Worm (Caenorhabditis elegans) whole organism, late embryonic: ENCODE measurements around the gene H40L08.7.

ENCODE experiments used
- F13H6.1 ChIP-seq: sonication (generic microtip); optimal IDR thresholded peaks from 2 replicates; lab custom pipeline; 2016; ENCODE audit warnings: missing genetic modification characterization, missing compliant biosample characterization
- ama-1 ChIP-seq: fragments of 150-350 bp; optimal IDR thresholded peaks from 2 replicates; lab custom pipeline; 2014
- ceh-14 ChIP-seq: sonication (generic microtip); optimal IDR thresholded peaks from 2 replicates; lab custom pipeline; 2016; ENCODE audit warnings: missing genotype, missing genetic modification characterization, missing compliant biosample characterization
- ceh-2 ChIP-seq: sonication (generic microtip); optimal IDR thresholded peaks from 2 replicates; lab custom pipeline; 2016; ENCODE audit warnings: missing genotype, missing genetic modification characterization, missing compliant biosample characterization
- ceh-45 ChIP-seq: fragments of 200-800 bp; sonication (Bioruptor generic); IDR thresholded peaks from 2 replicates; pipeline ENCODE4 v1.3.6; 2022; ENCODE audit warnings: missing genetic modification reagents, missing genetic modification characterization, missing compliant biosample characterization
- ceh-6 ChIP-seq: fragments of 200-800 bp; sonication (Bioruptor generic); optimal IDR thresholded peaks from 2 replicates; lab custom pipeline; 2018; ENCODE audit warnings: mild to moderate bottlenecking, missing genetic modification characterization, missing compliant biosample characterization
- che-1 ChIP-seq: sonication (generic microtip); optimal IDR thresholded peaks from 2 replicates; lab custom pipeline; 2016; ENCODE audit warnings: mild to moderate bottlenecking, missing genetic modification characterization, missing compliant biosample characterization
- dve-1 ChIP-seq: sonication (generic microtip); optimal IDR thresholded peaks from 2 replicates; lab custom pipeline; 2017; ENCODE audit warnings: antibody characterized with exemption, mild to moderate bottlenecking, missing genetic modification characterization, missing compliant biosample characterization
- fkh-6 ChIP-seq: sonication (generic microtip); optimal IDR thresholded peaks from 2 replicates; lab custom pipeline; 2016; ENCODE audit warnings: missing genetic modification characterization, missing compliant biosample characterization
- gmeb-2 ChIP-seq: sonication (generic microtip); optimal IDR thresholded peaks from 2 replicates; lab custom pipeline; 2016; ENCODE audit warnings: missing genetic modification characterization, inconsistent platforms, missing compliant biosample characterization
- hlh-13 ChIP-seq: fragments of 200-800 bp; sonication (Bioruptor generic); optimal IDR thresholded peaks from 2 replicates; lab custom pipeline; 2018; ENCODE audit warnings: mild to moderate bottlenecking, missing genetic modification characterization, missing compliant biosample characterization
- hlh-8 ChIP-seq: sonication (generic microtip); optimal IDR thresholded peaks from 2 replicates; lab custom pipeline; 2016; ENCODE audit warnings: missing genotype, missing genetic modification characterization, missing compliant biosample characterization
- lim-6 ChIP-seq: sonication (generic microtip); optimal IDR thresholded peaks from 2 replicates; lab custom pipeline; 2016; ENCODE audit warnings: missing genetic modification characterization, missing compliant biosample characterization
- lin-11 ChIP-seq: fragments of 200-800 bp; sonication (Bioruptor generic); optimal IDR thresholded peaks from 2 replicates; lab custom pipeline; 2018; ENCODE audit warnings: mild to moderate bottlenecking, missing genetic modification characterization, missing compliant biosample characterization
- mec-3 ChIP-seq: sonication (generic microtip); optimal IDR thresholded peaks from 2 replicates; lab custom pipeline; 2016; ENCODE audit warnings: borderline replicate concordance, missing genetic modification characterization, missing compliant biosample characterization
- nfya-1 ChIP-seq: sonication (generic microtip); optimal IDR thresholded peaks from 2 replicates; lab custom pipeline; 2017; ENCODE audit warnings: missing genetic modification characterization, mild to moderate bottlenecking, missing compliant biosample characterization, antibody characterized with exemption, moderate library complexity
- nhr-11 ChIP-seq: fragments of 150-350 bp; optimal IDR thresholded peaks from 2 replicates; lab custom pipeline; 2014; ENCODE audit warnings: missing biosample characterization, missing genetic modification characterization
- nhr-232 ChIP-seq: sonication (generic microtip); optimal IDR thresholded peaks from 2 replicates; lab custom pipeline; 2016; ENCODE audit warnings: missing genetic modification characterization, missing compliant biosample characterization
- odd-2 ChIP-seq: sonication (generic microtip); optimal IDR thresholded peaks from 2 replicates; lab custom pipeline; 2017; ENCODE audit warnings: antibody characterized with exemption, mild to moderate bottlenecking, missing genetic modification characterization, missing compliant biosample characterization
- pag-3 ChIP-seq: sonication (generic microtip); optimal IDR thresholded peaks from 2 replicates; lab custom pipeline; 2016; ENCODE audit warnings: missing compliant biosample characterization, missing genetic modification characterization, borderline replicate concordance
- pat-9 ChIP-seq: fragments of 200-800 bp; sonication (Bioruptor generic); optimal IDR thresholded peaks from 2 replicates; lab custom pipeline; 2018; ENCODE audit warnings: mild to moderate bottlenecking, missing genetic modification characterization, moderate library complexity, missing compliant biosample characterization
- pha-2 ChIP-seq: sonication (generic microtip); optimal IDR thresholded peaks from 2 replicates; lab custom pipeline; 2017; ENCODE audit warnings: mild to moderate bottlenecking, missing genetic modification characterization, missing compliant biosample characterization
- pqm-1 ChIP-seq: sonication (generic microtip); optimal IDR thresholded peaks from 2 replicates; lab custom pipeline; 2016; ENCODE audit warnings: missing genetic modification characterization, missing compliant biosample characterization
- pros-1 ChIP-seq: fragments of 150-350 bp; optimal IDR thresholded peaks from 2 replicates; lab custom pipeline; 2014; ENCODE audit warnings: missing biosample characterization, missing genetic modification reagents, missing genetic modification characterization
- ref-2 ChIP-seq: sonication (generic microtip); optimal IDR thresholded peaks from 2 replicates; lab custom pipeline; 2016; ENCODE audit warnings: missing genetic modification characterization, missing compliant biosample characterization
- rnt-1 ChIP-seq: sonication (generic microtip); optimal IDR thresholded peaks from 2 replicates; lab custom pipeline; 2016; ENCODE audit warnings: missing genetic modification characterization, missing compliant biosample characterization
- syd-9 ChIP-seq: sonication (generic microtip); optimal IDR thresholded peaks from 2 replicates; lab custom pipeline; 2016; ENCODE audit warnings: mild to moderate bottlenecking, missing genetic modification characterization, moderate library complexity, missing compliant biosample characterization
- tbx-2 ChIP-seq: sonication (generic microtip); optimal IDR thresholded peaks from 2 replicates; lab custom pipeline; 2016; ENCODE audit warnings: missing genetic modification characterization, missing compliant biosample characterization
- ttx-3 ChIP-seq: sonication (generic microtip); optimal IDR thresholded peaks from 2 replicates; lab custom pipeline; 2016; ENCODE audit warnings: missing genetic modification reagents, missing genetic modification characterization, missing compliant biosample characterization
- unc-42 ChIP-seq: sonication (generic microtip); optimal IDR thresholded peaks from 2 replicates; lab custom pipeline; 2016; ENCODE audit warnings: missing genotype, missing genetic modification characterization, missing compliant biosample characterization
- unc-86 ChIP-seq: sonication (generic microtip); optimal IDR thresholded peaks from 2 replicates; lab custom pipeline; 2016; ENCODE audit warnings: missing genetic modification characterization, missing compliant biosample characterization
- zip-5 ChIP-seq: sonication (generic microtip); optimal IDR thresholded peaks from 2 replicates; lab custom pipeline; 2016; ENCODE audit warnings: missing genetic modification characterization, missing compliant biosample characterization
- ztf-16 ChIP-seq: sonication (generic microtip); optimal IDR thresholded peaks from 2 replicates; lab custom pipeline; 2017; ENCODE audit warnings: missing genetic modification characterization, missing compliant biosample characterization

Gene H40L08.7

DNA sequence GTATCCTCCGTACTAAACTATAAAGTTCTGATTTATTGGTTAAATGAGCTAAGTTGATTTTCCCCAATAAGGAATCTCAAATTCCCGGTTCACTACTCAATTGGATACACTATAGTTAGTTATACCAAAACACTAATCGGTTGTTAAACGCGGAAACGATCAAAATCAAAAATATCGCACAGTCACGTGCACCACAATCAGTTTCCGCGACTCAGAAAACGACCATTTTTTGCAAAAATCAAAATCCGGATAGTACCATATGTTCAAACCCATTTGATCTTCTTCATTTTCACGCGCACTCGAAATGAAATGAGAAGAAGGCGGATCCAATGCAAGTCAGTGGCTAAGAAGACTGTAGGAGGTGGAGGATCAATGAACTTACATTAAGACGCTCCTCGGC is 3.9 kb upstream of the H40L08.7 start:
- TF ChIP-seq mec-3 (tag; lab: Kevin White, UChicago) (no peak), ceh-45 (GFP tag; lab: Robert Waterston, UW) (no peak)

DNA sequence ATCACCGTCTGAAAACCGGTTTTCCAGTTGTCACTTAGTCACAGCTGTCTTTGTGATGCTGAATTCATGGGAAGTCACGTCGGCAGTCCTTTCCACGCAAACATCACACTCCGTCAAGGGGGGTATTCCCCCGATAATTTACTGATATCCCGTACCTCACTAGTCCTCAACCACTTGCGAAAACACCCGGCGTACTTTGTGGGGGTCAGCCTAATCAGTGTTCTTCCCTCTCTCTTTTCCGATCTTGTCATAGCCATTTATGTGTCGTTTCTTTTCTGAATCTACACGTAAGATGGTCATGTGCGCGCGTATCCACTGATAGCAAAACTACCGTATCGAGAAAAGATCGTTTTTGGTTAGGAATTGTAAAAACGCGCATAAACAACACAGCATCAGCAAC is 1.9 kb upstream of the H40L08.7 start:
- peak; percentile 33 for TF ChIP-seq ref-2 (tag; lab: Kevin White, UChicago)
- no peak for TF ChIP-seq fkh-6 (tag; lab: Kevin White, UChicago)

DNA sequence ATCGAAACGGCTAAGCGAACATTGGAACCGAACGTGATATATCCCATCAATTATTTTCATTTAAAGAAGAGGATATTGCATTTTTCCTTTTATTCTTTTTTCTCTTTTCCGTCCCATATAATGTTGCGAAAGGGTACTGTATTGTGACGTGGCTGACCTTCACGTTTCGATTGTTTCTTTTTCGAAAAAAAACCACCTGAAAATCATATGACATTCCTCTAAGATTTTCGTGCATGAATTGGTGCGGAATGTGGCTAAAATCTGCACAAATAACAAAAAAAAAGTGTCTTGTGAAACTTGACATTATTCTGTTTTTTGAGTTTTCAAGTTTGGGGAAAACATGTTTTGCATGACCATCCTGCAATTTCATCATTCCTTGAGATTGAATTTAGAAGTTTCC is 732 bp upstream of the H40L08.7 start:
- no peak for TF ChIP-seq che-1 (tag; lab: Kevin White, UChicago)
- TF ChIP-seq tbx-2 (tag; lab: Kevin White, UChicago), result no peak
- no peak for TF ChIP-seq pros-1 (tag; lab: Kevin White, UChicago)
- no peak for TF ChIP-seq lim-6 (tag; lab: Kevin White, UChicago)
- TF ChIP-seq hlh-8 (tag; lab: Kevin White, UChicago), result no peak
- no peak for TF ChIP-seq syd-9 (tag; lab: Kevin White, UChicago)
- TF ChIP-seq ceh-2 (tag; lab: Kevin White, UChicago), result no peak
- TF ChIP-seq ztf-16, result no peak
- TF ChIP-seq lin-11 (tag; lab: Kevin White, UChicago), result no peak
- TF ChIP-seq odd-2 (tag; lab: Kevin White, UChicago), result no peak

DNA sequence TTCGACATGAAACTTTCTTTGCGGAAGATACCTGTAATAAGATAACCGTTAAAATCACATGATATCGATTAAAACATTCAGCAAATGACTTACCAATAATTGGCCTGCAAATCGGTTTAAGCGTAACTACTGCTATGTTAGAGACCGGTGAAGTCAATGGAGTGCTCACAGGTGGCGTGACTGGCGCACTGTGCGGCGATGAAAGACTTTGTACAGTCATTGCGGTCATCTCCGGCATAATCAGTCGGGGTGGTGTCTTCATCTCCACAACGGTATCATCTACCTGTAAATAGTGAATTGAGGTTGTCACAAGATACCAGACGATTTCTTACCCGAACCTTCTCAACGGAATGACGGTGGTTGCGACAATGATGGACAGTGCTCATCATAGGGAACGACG is 635 bp downstream of the H40L08.7 start:
- TF ChIP-seq ttx-3 (tag; lab: Kevin White, UChicago), result no peak
- no peak for TF ChIP-seq rnt-1 (tag; lab: Kevin White, UChicago)
- no peak for TF ChIP-seq unc-42 (tag; lab: Kevin White, UChicago)
- no peak for TF ChIP-seq dve-1 (tag; lab: Kevin White, UChicago)
- no peak for TF ChIP-seq pha-2
- no peak for TF ChIP-seq ztf-16
- TF ChIP-seq ceh-6 (GFP tag; lab: Kevin White, UChicago), result no peak
- no peak for TF ChIP-seq unc-86
- TF ChIP-seq pag-3 (tag; lab: Kevin White, UChicago), result no peak
- TF ChIP-seq ceh-14 (tag; lab: Kevin White, UChicago), result no peak
- no peak for TF ChIP-seq pat-9 (tag; lab: Kevin White, UChicago)
- no peak for TF ChIP-seq mec-3 (tag; lab: Kevin White, UChicago)

DNA sequence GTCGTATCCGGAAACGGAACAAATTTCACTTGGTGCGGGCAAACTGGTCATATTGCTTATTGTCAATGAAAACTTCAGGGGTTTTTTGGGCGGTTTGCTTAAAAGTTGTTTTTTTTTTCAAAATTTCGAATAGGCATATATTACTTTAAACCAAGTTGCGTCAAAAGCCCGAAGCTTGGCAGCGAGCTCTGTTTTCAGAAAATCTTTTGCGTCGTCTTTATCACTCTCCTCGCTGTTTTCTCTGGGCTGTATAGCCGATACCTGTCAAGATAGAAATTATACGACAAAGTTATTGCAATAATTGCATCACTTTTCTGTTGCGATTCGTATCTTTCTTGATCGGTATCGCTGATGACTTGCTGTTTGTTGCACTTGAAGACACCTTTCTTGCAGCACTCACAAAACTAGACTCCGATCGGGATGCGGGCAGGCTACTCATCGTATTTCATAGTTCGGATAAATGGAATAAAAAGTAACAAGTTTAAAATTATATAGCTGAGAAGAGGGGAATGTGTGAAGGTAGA is 1.4 kb downstream of the H40L08.7 start, which contains the start of the genes H40L08.3 and H40L08.9:
H40L08.3 (minus strand) TSS at position 51 of the 524 bp plus-strand sequence.
H40L08.9 (minus strand) TSS at position 439 of the 524 bp plus-strand sequence.
- TF ChIP-seq pat-9 (tag; lab: Kevin White, UChicago) (no peak), nfya-1 (tag; lab: Kevin White, UChicago) (no peak), gmeb-2 (no peak), hlh-13 (GFP tag; lab: Kevin White, UChicago) (no peak), unc-42 (tag; lab: Kevin White, UChicago) (no peak), syd-9 (tag; lab: Kevin White, UChicago) (no peak), hlh-8 (tag; lab: Kevin White, UChicago) (no peak), tbx-2 (tag; lab: Kevin White, UChicago) (no peak), zip-5 (tag; lab: Kevin White, UChicago) (no peak), pqm-1 (no peak), F13H6.1 (no peak), nhr-232 (no peak), ama-1 (lab: Kevin White, UChicago) (no peak), nhr-11 (tag; lab: Kevin White, UChicago) (no peak)
